Worm (Caenorhabditis elegans) whole organism, mixed stage, embryonic: Measurements from ENCODE around the gene sqv-8.

Source experiments
- elt-1 ChIP-seq: sonication (generic microtip); optimal IDR thresholded peaks from 2 replicates; lab custom pipeline; 2017; ENCODE audit warnings: missing genetic modification characterization, mild to moderate bottlenecking, missing compliant biosample characterization, antibody characterized with exemption, moderate library complexity, borderline replicate concordance; ENCODE audit not compliant: insufficient read depth
- lin-13 ChIP-seq: fragments of 150-350 bp; optimal IDR thresholded peaks from 2 replicates; lab custom pipeline; 2014; ENCODE audit warnings: missing biosample characterization, missing genetic modification characterization
- nhr-12 ChIP-seq: fragments of 150-350 bp; optimal IDR thresholded peaks from 2 replicates; lab custom pipeline; 2014; ENCODE audit warnings: missing biosample characterization, missing genetic modification characterization
- unc-62 ChIP-seq: fragments of 150-350 bp; optimal IDR thresholded peaks from 2 replicates; lab custom pipeline; 2014; ENCODE audit warnings: missing biosample characterization, missing genetic modification reagents, missing genetic modification characterization

ce11 chrII:9653679-9654078 is 6.9 kb downstream of the sqv-8 start, which contains the start of gene ZK1307.2:
- TF ChIP-seq lin-13 (tag; lab: Kevin White, UChicago), result no peak
- no peak for TF ChIP-seq unc-62 (GFP tag; lab: Kevin White, UChicago)
- no peak for TF ChIP-seq elt-1 (tag; lab: Kevin White, UChicago)
- TF ChIP-seq nhr-12 (tag; lab: Kevin White, UChicago), result no peak
